Worm (Caenorhabditis elegans): ENCODE data around the gene sdha-1.

The sdha-1 gene

ce11 chrX:8569159-8569558, 23.3 kb upstream of the sdha-1 start:
- TF ChIP-seq tbx-11 (GFP tag; IDR thresholded peaks at IDR 0.05) = no peak
- no peak for TF ChIP-seq sea-1 (GFP tag; conservative IDR thresholded peaks at IDR 0.05)
- no peak for TF ChIP-seq ets-7 (tag; optimal IDR thresholded peaks at IDR 0.05)
- peak; percentile 67 for TF ChIP-seq hmg-4 (GFP tag; optimal IDR thresholded peaks at IDR 0.05)
- TF ChIP-seq F13C5.2 (tag; optimal IDR thresholded peaks at IDR 0.05) = no peak

- TF ChIP-seq ama-1 (optimal IDR thresholded peaks at IDR 0.05) (no peak), sea-1 (GFP tag; conservative IDR thresholded peaks at IDR 0.05) (no peak), scrt-1 (GFP tag; IDR thresholded peaks at IDR 0.05) (no peak), hmg-4 (GFP tag; optimal IDR thresholded peaks at IDR 0.05) (peak; percentile 3), ceh-36 (tag; optimal IDR thresholded peaks at IDR 0.05) (no peak)
Measured at ce11 chrX:8568423-8568903, 22.6 kb upstream of the sdha-1 start.

- no peak for TF ChIP-seq tbx-11 (GFP tag; IDR thresholded peaks at IDR 0.05)
- no peak for TF ChIP-seq ceh-13 (GFP tag; optimal IDR thresholded peaks at IDR 0.05)
- TF ChIP-seq aly-1 (tag; optimal IDR thresholded peaks at IDR 0.05) = no peak
- no peak for TF ChIP-seq B0310.2 (tag; optimal IDR thresholded peaks at IDR 0.05)
- TF ChIP-seq hmg-4 (GFP tag; optimal IDR thresholded peaks at IDR 0.05) = no peak
- no peak for TF ChIP-seq hmbx-1 (tag; optimal IDR thresholded peaks at IDR 0.05)
- TF ChIP-seq ets-7 (tag; optimal IDR thresholded peaks at IDR 0.05) = no peak
- no peak for TF ChIP-seq scrt-1 (GFP tag; IDR thresholded peaks at IDR 0.05)
- TF ChIP-seq tra-4 (tag; optimal IDR thresholded peaks at IDR 0.05) = no peak
- no peak for TF ChIP-seq F13C5.2 (tag; optimal IDR thresholded peaks at IDR 0.05)
- TF ChIP-seq ama-1 (optimal IDR thresholded peaks at IDR 0.05) = no peak
- TF ChIP-seq ceh-36 (tag; optimal IDR thresholded peaks at IDR 0.05) = no peak
- no peak for TF ChIP-seq pes-1 (GFP tag; IDR thresholded peaks at IDR 0.05)
- no peak for TF ChIP-seq sea-1 (GFP tag; conservative IDR thresholded peaks at IDR 0.05)
- no peak for TF ChIP-seq flt-1 (GFP tag; IDR thresholded peaks at IDR 0.05)
- TF ChIP-seq tbx-37 (GFP tag; conservative IDR thresholded peaks at IDR 0.05) = no peak
- TF ChIP-seq hnd-1 (tag; optimal IDR thresholded peaks at IDR 0.05) = no peak
Measured at ce11 chrX:8567823-8568314, 22.0 kb upstream of the sdha-1 start.

ce11 chrX:8567166-8567565, 21.3 kb upstream of the sdha-1 start:
- TF ChIP-seq ets-7 (tag; optimal IDR thresholded peaks at IDR 0.05) (no peak), ama-1 (optimal IDR thresholded peaks at IDR 0.05) (no peak), hmg-4 (GFP tag; optimal IDR thresholded peaks at IDR 0.05) (no peak), hnd-1 (tag; optimal IDR thresholded peaks at IDR 0.05) (no peak), hmbx-1 (tag; optimal IDR thresholded peaks at IDR 0.05) (no peak), scrt-1 (GFP tag; IDR thresholded peaks at IDR 0.05) (no peak), F13C5.2 (tag; optimal IDR thresholded peaks at IDR 0.05) (no peak), pes-1 (GFP tag; IDR thresholded peaks at IDR 0.05) (no peak), ceh-13 (GFP tag; optimal IDR thresholded peaks at IDR 0.05) (no peak)

- TF ChIP-seq hnd-1 (tag; optimal IDR thresholded peaks at IDR 0.05) (no peak), F13C5.2 (tag; optimal IDR thresholded peaks at IDR 0.05) (no peak), hmg-4 (GFP tag; optimal IDR thresholded peaks at IDR 0.05) (no peak), ama-1 (optimal IDR thresholded peaks at IDR 0.05) (no peak)
Measured at ce11 chrX:8566521-8567032, 20.8 kb upstream of the sdha-1 start.

ce11 chrX:8565810-8566416, 20.1 kb upstream of the sdha-1 start:
- TF ChIP-seq hmbx-1 (tag; optimal IDR thresholded peaks at IDR 0.05) = no peak
- TF ChIP-seq tbx-11 (GFP tag; IDR thresholded peaks at IDR 0.05) = no peak
- peak; percentile 59 for TF ChIP-seq hmg-4 (GFP tag; optimal IDR thresholded peaks at IDR 0.05)
- peak; percentile 21 for TF ChIP-seq F13C5.2 (tag; optimal IDR thresholded peaks at IDR 0.05)

ce11 chrX:8564451-8564795, 18.6 kb upstream of the sdha-1 start:
- TF ChIP-seq hmbx-1 (tag; optimal IDR thresholded peaks at IDR 0.05) = no peak
- no peak for TF ChIP-seq tbx-37 (GFP tag; conservative IDR thresholded peaks at IDR 0.05)
- TF ChIP-seq hmg-4 (GFP tag; optimal IDR thresholded peaks at IDR 0.05) = no peak
- no peak for TF ChIP-seq scrt-1 (GFP tag; IDR thresholded peaks at IDR 0.05)
- no peak for TF ChIP-seq ets-7 (tag; optimal IDR thresholded peaks at IDR 0.05)
- no peak for TF ChIP-seq tra-4 (tag; optimal IDR thresholded peaks at IDR 0.05)
- no peak for TF ChIP-seq sea-1 (GFP tag; conservative IDR thresholded peaks at IDR 0.05)
- no peak for TF ChIP-seq ceh-36 (tag; optimal IDR thresholded peaks at IDR 0.05)
- no peak for TF ChIP-seq ama-1 (optimal IDR thresholded peaks at IDR 0.05)
- TF ChIP-seq B0310.2 (tag; optimal IDR thresholded peaks at IDR 0.05) = no peak

ce11 chrX:8563663-8564450, 18.0 kb upstream of the sdha-1 start:
- TF ChIP-seq hnd-1 (tag; optimal IDR thresholded peaks at IDR 0.05) (no peak), pes-1 (GFP tag; IDR thresholded peaks at IDR 0.05) (no peak)
